Worm (Caenorhabditis elegans) whole organism, mixed stage, embryonic: ENCODE measurements around the gene fbxa-164.

ENCODE experiments used
- elt-3 ChIP-seq: fragments of 150-350 bp; optimal IDR thresholded peaks from 2 replicates; lab custom pipeline; 2014; ENCODE audit warnings: missing biosample characterization, missing genetic modification characterization
- lin-13 ChIP-seq: fragments of 150-350 bp; optimal IDR thresholded peaks from 2 replicates; lab custom pipeline; 2014; ENCODE audit warnings: missing biosample characterization, missing genetic modification characterization
- mab-5 ChIP-seq: fragments of 150-350 bp; optimal IDR thresholded peaks from 2 replicates; lab custom pipeline; 2014; ENCODE audit warnings: missing biosample characterization, missing genetic modification characterization
- mep-1 ChIP-seq: fragments of 150-350 bp; optimal IDR thresholded peaks from 2 replicates; lab custom pipeline; 2017; ENCODE audit warnings: missing biosample characterization, missing genetic modification reagents, missing genetic modification characterization, inconsistent platforms
- nhr-12 ChIP-seq: fragments of 150-350 bp; optimal IDR thresholded peaks from 2 replicates; lab custom pipeline; 2014; ENCODE audit warnings: missing biosample characterization, missing genetic modification characterization
- nhr-2 ChIP-seq: fragments of 150-350 bp; optimal IDR thresholded peaks from 2 replicates; lab custom pipeline; 2014; ENCODE audit warnings: missing biosample characterization, missing genetic modification characterization
- nhr-237 ChIP-seq: fragments of 150-350 bp; optimal IDR thresholded peaks from 2 replicates; lab custom pipeline; 2014; ENCODE audit warnings: missing biosample characterization, missing genetic modification characterization
- pha-4 ChIP-seq: fragments of 150-350 bp; optimal IDR thresholded peaks from 2 replicates; lab custom pipeline; 2018; ENCODE audit warnings: missing biosample characterization, missing genetic modification reagents, missing genetic modification characterization
- snpc-4 ChIP-seq: fragments of 150-350 bp; optimal IDR thresholded peaks from 2 replicates; lab custom pipeline; 2014; ENCODE audit warnings: missing biosample characterization, missing genetic modification characterization
- unc-62 ChIP-seq: fragments of 150-350 bp; optimal IDR thresholded peaks from 2 replicates; lab custom pipeline; 2014; ENCODE audit warnings: missing biosample characterization, missing genetic modification reagents, missing genetic modification characterization
- ztf-11 ChIP-seq: fragments of 150-350 bp; optimal IDR thresholded peaks from 2 replicates; lab custom pipeline; 2014; ENCODE audit warnings: missing biosample characterization, missing genetic modification characterization

ce11 chrII:1608915-1609314 lies 5.0 kb downstream of the fbxa-164 start:
- no peak for TF ChIP-seq snpc-4 (tag; lab: Kevin White, UChicago)
- TF ChIP-seq nhr-12 (tag; lab: Kevin White, UChicago), result no peak
- no peak for TF ChIP-seq nhr-237 (tag; lab: Kevin White, UChicago)
- TF ChIP-seq mab-5, result no peak
- TF ChIP-seq ztf-11 (tag; lab: Kevin White, UChicago), result no peak
- no peak for TF ChIP-seq unc-62 (GFP tag; lab: Kevin White, UChicago)
- no peak for TF ChIP-seq pha-4 (tag; lab: Kevin White, UChicago)
- TF ChIP-seq elt-3 (tag; lab: Kevin White, UChicago), result no peak
- no peak for TF ChIP-seq mep-1 (tag; lab: Kevin White, UChicago)
- no peak for TF ChIP-seq lin-13 (tag; lab: Kevin White, UChicago)
- TF ChIP-seq nhr-2 (tag; lab: Kevin White, UChicago), result no peak
